Worm (Caenorhabditis elegans): ENCODE data around the gene T13B5.9.
"Not testable (repeated sequence)": the region's sequence is repeated elsewhere in the genome, so short reads cannot be mapped to it uniquely, and the experiment has no call there.

DNA sequence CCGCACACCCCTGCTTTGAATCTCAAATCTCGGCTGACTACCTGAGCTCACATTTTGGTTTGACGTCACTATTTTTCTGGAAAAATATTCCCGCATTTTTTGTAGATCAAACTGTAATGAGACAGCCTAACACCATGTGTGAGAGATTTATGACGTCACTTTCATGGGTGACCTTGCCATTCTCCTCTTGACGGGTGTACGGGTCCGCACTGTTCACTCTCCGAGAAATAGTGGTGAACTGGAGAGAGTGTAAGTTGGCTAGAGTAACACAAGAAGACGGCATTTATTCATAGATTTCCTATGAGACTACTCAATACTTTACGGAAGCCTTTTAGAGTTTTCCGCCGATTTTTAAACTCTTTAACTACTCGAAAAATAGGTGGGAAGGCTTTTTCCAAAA is 49.6 kb downstream of the T13B5.9 start, which contains the start of gene K02E7.7:
- not testable (repeated sequence) for TF ChIP-seq fos-1 (tag; optimal IDR thresholded peaks at IDR 0.05); lin-13 (GFP tag; optimal IDR thresholded peaks at IDR 0.05); skn-1 (tag; optimal IDR thresholded peaks at IDR 0.05); blmp-1 (tag; optimal IDR thresholded peaks at IDR 0.05; ENCODE audit: insufficient read depth); nhr-10 (tag; optimal IDR thresholded peaks at IDR 0.05); aly-2 (tag; optimal IDR thresholded peaks at IDR 0.05); mdl-1 (tag; optimal IDR thresholded peaks at IDR 0.05); C34F6.9 (tag; optimal IDR thresholded peaks at IDR 0.05); nhr-237 (tag; optimal IDR thresholded peaks at IDR 0.05); unc-62 (GFP tag; optimal IDR thresholded peaks at IDR 0.05); lin-39 (tag; optimal IDR thresholded peaks at IDR 0.05); nhr-23 (tag; optimal IDR thresholded peaks at IDR 0.05); mab-5 (tag; optimal IDR thresholded peaks at IDR 0.05); nhr-11 (tag; optimal IDR thresholded peaks at IDR 0.05)
